Worm (Caenorhabditis elegans) whole organism, young adult: Measurements from ENCODE around the gene C34C12.6.

Source experiments
- F10E7.11 ChIP-seq: sonication (generic microtip); optimal IDR thresholded peaks from 2 replicates; lab custom pipeline; 2017; ENCODE audit warnings: mild to moderate bottlenecking, missing genetic modification characterization, moderate library complexity, missing compliant biosample characterization
- F23B12.7 ChIP-seq: sonication (generic microtip); optimal IDR thresholded peaks from 2 replicates; lab custom pipeline; 2017; ENCODE audit warnings: missing genetic modification characterization, mild to moderate bottlenecking, missing compliant biosample characterization, antibody characterized with exemption, moderate library complexity; ENCODE audit not compliant: insufficient read depth
- F37B4.10 ChIP-seq: fragments of 200-800 bp; sonication (Bioruptor generic); IDR thresholded peaks from 2 replicates; pipeline ENCODE4 v1.3.6; 2022; ENCODE audit warnings: missing genetic modification characterization, missing compliant biosample characterization
- F49E8.2 ChIP-seq: sonication (generic microtip); optimal IDR thresholded peaks from 3 replicates; lab custom pipeline; 2017; ENCODE audit warnings: missing genetic modification characterization, mild to moderate bottlenecking, missing compliant biosample characterization, antibody characterized with exemption, moderate library complexity; ENCODE audit not compliant: insufficient read depth
- F52B5.7 ChIP-seq: sonication (generic microtip); optimal IDR thresholded peaks from 2 replicates; lab custom pipeline; 2016; ENCODE audit warnings: mild to moderate bottlenecking, missing genetic modification characterization, missing compliant biosample characterization
- F57C9.4 ChIP-seq: sonication (generic microtip); optimal IDR thresholded peaks from 2 replicates; lab custom pipeline; 2017; ENCODE audit warnings: mild to moderate bottlenecking, missing genetic modification characterization, missing compliant biosample characterization
- K11D2.4 ChIP-seq: fragments of 200-800 bp; sonication (Bioruptor generic); IDR thresholded peaks from 2 replicates; pipeline ENCODE4 v1.3.6; 2022; ENCODE audit warnings: missing genetic modification reagents, missing genetic modification characterization, missing compliant biosample characterization
- Y53F4B.3 ChIP-seq: fragments of 200-800 bp; sonication (Bioruptor generic); IDR thresholded peaks from 2 replicates; pipeline ENCODE4 v1.3.6; 2022; ENCODE audit warnings: missing genetic modification reagents, missing genetic modification characterization, missing compliant biosample characterization
- Y53G8AR.9 ChIP-seq: fragments of 200-800 bp; sonication (Bioruptor generic); conservative IDR thresholded peaks from 2 replicates; pipeline ENCODE4 v1.3.6; 2022; ENCODE audit warnings: missing genetic modification reagents, missing genetic modification characterization, missing compliant biosample characterization
- ama-1 ChIP-seq, 3 experiments: fragments of 150-350 bp in 1 of 3; sonication (generic microtip) in 2 of 3; optimal IDR thresholded peaks; 2 replicates each; lab custom pipeline; 2014 to 2018; ENCODE audit warnings: missing biosample characterization in 2 of 3, missing genetic modification characterization in 2 of 3, missing genetic modification reagents in 2 of 3
- atf-7 ChIP-seq: sonication (generic microtip); optimal IDR thresholded peaks from 2 replicates; lab custom pipeline; 2017; ENCODE audit warnings: mild to moderate bottlenecking, missing genetic modification characterization, missing compliant biosample characterization
- attf-5 ChIP-seq: fragments of 200-800 bp; sonication (Bioruptor generic); optimal IDR thresholded peaks from 2 replicates; lab custom pipeline; 2018; ENCODE audit warnings: mild to moderate bottlenecking, missing genetic modification characterization, missing compliant biosample characterization
- bed-2 ChIP-seq: fragments of 200-800 bp; sonication (Bioruptor generic); IDR thresholded peaks from 2 replicates; pipeline ENCODE4 v1.3.6; 2022; ENCODE audit warnings: missing genetic modification reagents, missing genetic modification characterization, missing compliant biosample characterization
- cebp-1 ChIP-seq, 2 experiments: fragments of 200-800 bp in 1 of 2; sonication (Bioruptor generic) in 1 of 2; sonication (generic microtip) in 1 of 2; IDR thresholded peaks in 1 of 2; optimal IDR thresholded peaks in 1 of 2; 2 replicates each; pipeline versions ENCODE4 v1.3.6 to Lab custom; 2017 to 2022; ENCODE audit warnings: missing compliant biosample characterization in 2 of 2, missing genetic modification characterization in 2 of 2, mild to moderate bottlenecking in 1 of 2, missing genetic modification reagents in 1 of 2, moderate library complexity in 1 of 2
- ceh-100 ChIP-seq: fragments of 200-800 bp; sonication (Bioruptor generic); IDR thresholded peaks from 2 replicates; pipeline ENCODE4 v1.3.6; 2022; ENCODE audit warnings: missing genetic modification reagents, missing genetic modification characterization, missing compliant biosample characterization
- ceh-27 ChIP-seq: fragments of 200-800 bp; sonication (Bioruptor generic); optimal IDR thresholded peaks from 2 replicates; lab custom pipeline; 2018; ENCODE audit warnings: mild to moderate bottlenecking, missing genetic modification characterization, moderate library complexity, missing compliant biosample characterization
- dpff-1 ChIP-seq: sonication (generic microtip); optimal IDR thresholded peaks from 2 replicates; lab custom pipeline; 2017; ENCODE audit warnings: mild to moderate bottlenecking, missing genetic modification characterization, missing compliant biosample characterization
- dpl-1 ChIP-seq: fragments of 150-350 bp; optimal IDR thresholded peaks from 2 replicates; lab custom pipeline; 2014; ENCODE audit warnings: missing biosample characterization, missing genetic modification reagents, missing genetic modification characterization
- efl-1 ChIP-seq: fragments of 150-350 bp; optimal IDR thresholded peaks from 2 replicates; lab custom pipeline; 2014; ENCODE audit warnings: missing biosample characterization, missing genetic modification reagents, missing genetic modification characterization
- ekl-4 ChIP-seq: fragments of 200-800 bp; sonication (Bioruptor generic); IDR thresholded peaks from 2 replicates; pipeline ENCODE4 v1.3.6; 2022; ENCODE audit warnings: missing genetic modification reagents, missing genetic modification characterization, missing compliant biosample characterization
- ets-4 ChIP-seq: fragments of 200-800 bp; sonication (Bioruptor generic); optimal IDR thresholded peaks from 2 replicates; lab custom pipeline; 2018; ENCODE audit warnings: mild to moderate bottlenecking, missing genetic modification characterization, missing compliant biosample characterization
- him-1 ChIP-seq: sonication (generic microtip); optimal IDR thresholded peaks from 2 replicates; lab custom pipeline; 2016; ENCODE audit warnings: missing genotype, missing genetic modification reagents, missing genetic modification characterization, missing compliant biosample characterization
- hlh-12 ChIP-seq: sonication (generic microtip); optimal IDR thresholded peaks from 2 replicates; lab custom pipeline; 2016; ENCODE audit warnings: missing genetic modification characterization, missing compliant biosample characterization
- hrde-1 ChIP-seq: sonication (generic microtip); optimal IDR thresholded peaks from 2 replicates; lab custom pipeline; 2016; ENCODE audit warnings: missing genetic modification characterization, mild to moderate bottlenecking, missing compliant biosample characterization, moderate library complexity, missing genotype, missing genetic modification reagents, borderline replicate concordance
- hsf-1 ChIP-seq: fragments of 200-800 bp; sonication (Bioruptor generic); IDR thresholded peaks from 2 replicates; pipeline ENCODE4 v1.3.6; 2022; ENCODE audit warnings: missing genetic modification reagents, missing genetic modification characterization, missing compliant biosample characterization
- lag-1 ChIP-seq: fragments of 200-800 bp; sonication (Bioruptor generic); IDR thresholded peaks from 2 replicates; pipeline ENCODE4 v1.3.6; 2022; ENCODE audit warnings: missing genetic modification reagents, missing genetic modification characterization, missing compliant biosample characterization
- let-607 ChIP-seq, 2 experiments: fragments of 200-800 bp in 1 of 2; sonication (Bioruptor generic) in 1 of 2; sonication (generic microtip) in 1 of 2; optimal IDR thresholded peaks; 2 replicates each; lab custom pipeline; 2016 to 2018; ENCODE audit warnings: mild to moderate bottlenecking in 2 of 2, missing compliant biosample characterization in 2 of 2, missing genetic modification characterization in 2 of 2, moderate library complexity in 2 of 2, missing genotype in 1 of 2
- madf-10 ChIP-seq: sonication (generic microtip); optimal IDR thresholded peaks from 2 replicates; lab custom pipeline; 2016; ENCODE audit warnings: mild to moderate bottlenecking, missing genetic modification characterization, missing compliant biosample characterization
- madf-3 ChIP-seq: fragments of 200-800 bp; sonication (Bioruptor generic); IDR thresholded peaks from 2 replicates; pipeline ENCODE4 v1.3.6; 2022; ENCODE audit warnings: missing genetic modification reagents, missing genetic modification characterization, missing compliant biosample characterization
- madf-6 ChIP-seq: fragments of 200-800 bp; sonication (Bioruptor generic); IDR thresholded peaks from 2 replicates; pipeline ENCODE4 v1.3.6; 2022; ENCODE audit warnings: missing genetic modification reagents, missing genetic modification characterization, missing compliant biosample characterization
- mcd-1 ChIP-seq: fragments of 200-800 bp; sonication (Bioruptor generic); IDR thresholded peaks from 2 replicates; pipeline ENCODE4 v1.3.6; 2022; ENCODE audit warnings: missing genetic modification reagents, missing genetic modification characterization, missing compliant biosample characterization
- nfya-1 ChIP-seq: sonication (generic microtip); optimal IDR thresholded peaks from 2 replicates; lab custom pipeline; 2017; ENCODE audit warnings: antibody characterized with exemption, missing compliant biosample characterization, missing genetic modification characterization, borderline replicate concordance; ENCODE audit not compliant: insufficient read depth
- nfya-2 ChIP-seq: fragments of 200-800 bp; sonication (Bioruptor generic); IDR thresholded peaks from 2 replicates; pipeline ENCODE4 v1.3.6; 2022; ENCODE audit warnings: missing genetic modification reagents, missing genetic modification characterization, missing compliant biosample characterization
- nhr-120 ChIP-seq: fragments of 200-800 bp; sonication (Bioruptor generic); IDR thresholded peaks from 2 replicates; pipeline ENCODE4 v1.3.6; 2022; ENCODE audit warnings: missing genetic modification characterization, missing compliant biosample characterization
- nhr-90 ChIP-seq: sonication (generic microtip); optimal IDR thresholded peaks from 2 replicates; lab custom pipeline; 2016; ENCODE audit warnings: missing genotype, mild to moderate bottlenecking, missing genetic modification characterization, missing compliant biosample characterization
- pbrm-1 ChIP-seq: fragments of 200-800 bp; sonication (Bioruptor generic); IDR thresholded peaks from 2 replicates; pipeline ENCODE4 v1.3.6; 2022; ENCODE audit warnings: missing genetic modification reagents, missing genetic modification characterization, missing compliant biosample characterization
- pha-4 ChIP-seq: fragments of 150-350 bp; sonication (generic microtip); optimal IDR thresholded peaks from 2 replicates; lab custom pipeline; 2014; ENCODE audit warnings: missing biosample characterization, missing genetic modification reagents, missing genetic modification characterization
- rcor-1 ChIP-seq: fragments of 200-800 bp; sonication (Bioruptor generic); IDR thresholded peaks from 2 replicates; pipeline ENCODE4 v1.3.6; 2022; ENCODE audit warnings: missing genetic modification reagents, missing genetic modification characterization, missing compliant biosample characterization
- repo-1 ChIP-seq: sonication (generic microtip); optimal IDR thresholded peaks from 2 replicates; lab custom pipeline; 2017; ENCODE audit warnings: mild to moderate bottlenecking, missing genetic modification characterization, missing compliant biosample characterization
- snpc-3.4 ChIP-seq: sonication (generic microtip); optimal IDR thresholded peaks from 2 replicates; lab custom pipeline; 2017; ENCODE audit warnings: missing genetic modification characterization, mild to moderate bottlenecking, missing compliant biosample characterization, antibody characterized with exemption, moderate library complexity, missing genotype, missing genetic modification reagents
- tlf-1 ChIP-seq: fragments of 200-800 bp; sonication (Bioruptor generic); optimal IDR thresholded peaks from 2 replicates; lab custom pipeline; 2018; ENCODE audit warnings: mild to moderate bottlenecking, missing genetic modification characterization, missing compliant biosample characterization
- unc-62 ChIP-seq: fragments of 150-350 bp; optimal IDR thresholded peaks from 2 replicates; lab custom pipeline; 2014; ENCODE audit warnings: missing biosample characterization, missing genetic modification reagents, missing genetic modification characterization
- zfh-2 ChIP-seq: fragments of 200-800 bp; sonication (Bioruptor generic); conservative IDR thresholded peaks from 2 replicates; pipeline ENCODE4 v1.3.6; 2022; ENCODE audit warnings: missing genetic modification reagents, missing genetic modification characterization, missing compliant biosample characterization
- zim-3 ChIP-seq: sonication (generic microtip); optimal IDR thresholded peaks from 2 replicates; lab custom pipeline; 2017; ENCODE audit warnings: mild to moderate bottlenecking, missing genetic modification characterization, moderate library complexity, missing compliant biosample characterization
- ztf-22 ChIP-seq: fragments of 200-800 bp; sonication (Bioruptor generic); optimal IDR thresholded peaks from 2 replicates; lab custom pipeline; 2018; ENCODE audit warnings: mild to moderate bottlenecking, missing genetic modification characterization, moderate library complexity, missing compliant biosample characterization
- ztf-25 ChIP-seq: fragments of 200-800 bp; sonication (Bioruptor generic); IDR thresholded peaks from 2 replicates; pipeline ENCODE4 v1.3.6; 2022; ENCODE audit warnings: missing genetic modification reagents, missing genetic modification characterization, missing compliant biosample characterization
- ztf-28 ChIP-seq: fragments of 200-800 bp; sonication (Bioruptor generic); IDR thresholded peaks from 2 replicates; pipeline ENCODE4 v1.3.6; 2022; ENCODE audit warnings: missing genetic modification reagents, missing genetic modification characterization, missing compliant biosample characterization

C34C12.6 gene

DNA sequence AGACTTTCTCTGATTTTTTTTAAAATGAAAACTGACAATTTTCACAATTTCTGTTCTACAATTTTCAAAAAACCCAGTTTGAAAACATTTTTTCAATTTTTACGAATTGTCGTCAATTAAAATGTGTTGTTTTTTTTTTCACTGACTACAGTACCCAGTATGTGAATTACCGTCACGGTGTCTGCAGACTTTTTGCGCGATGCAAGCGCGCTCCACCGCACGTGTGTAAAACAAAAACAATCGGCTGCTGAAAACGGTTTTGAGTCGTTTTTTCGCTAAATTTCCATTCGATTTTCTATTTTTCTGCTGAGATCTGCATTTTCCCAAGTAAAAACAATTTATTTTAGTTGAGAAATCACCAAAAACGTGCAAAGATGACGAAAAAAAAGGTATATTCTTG, 26.2 kb upstream of the C34C12.6 start (continued):
- TF ChIP-seq attf-5 (GFP tag; lab: Kevin White, UChicago), result peak; percentile 97
- peak; percentile 82 for TF ChIP-seq atf-7 (tag; lab: Kevin White, UChicago)
- TF ChIP-seq nhr-120 (GFP tag; lab: Robert Waterston, UW), result 0 out of 2 replicates have a peak, but pooled peaks have one; percentile 19
- peak; percentile 81 for TF ChIP-seq cebp-1 (GFP tag; IDR thresholded peaks at IDR 0.05; lab: Robert Waterston, UW)
- peak; percentile 93 for TF ChIP-seq cebp-1 (tag; optimal IDR thresholded peaks at IDR 0.05; lab: Kevin White, UChicago)
- peak; percentile 97 for TF ChIP-seq pbrm-1 (GFP tag; lab: Robert Waterston, UW)
- peak; percentile 30 for TF ChIP-seq nhr-90 (tag; lab: Kevin White, UChicago)
- peak; percentile 83 for TF ChIP-seq F49E8.2 (tag; lab: Kevin White, UChicago)
- TF ChIP-seq F57C9.4 (tag; lab: Kevin White, UChicago), result peak; percentile 23
- 0 out of 2 replicates have a peak, but pooled peaks have one; percentile 52 for TF ChIP-seq bed-2 (GFP tag; lab: Robert Waterston, UW)
- peak; percentile 77 for TF ChIP-seq F10E7.11
- TF ChIP-seq lag-1 (GFP tag; lab: Robert Waterston, UW), result 0 out of 2 replicates have a peak, but pooled peaks have one; percentile 18
- TF ChIP-seq nfya-2 (GFP tag; lab: Robert Waterston, UW), result no peak
- TF ChIP-seq zfh-2 (GFP tag; lab: Robert Waterston, UW), result no peak
- TF ChIP-seq madf-6, result peak; percentile 87
- peak; percentile 96 for TF ChIP-seq ekl-4 (GFP tag; lab: Robert Waterston, UW)
- peak; percentile 90 for TF ChIP-seq him-1 (tag; lab: Kevin White, UChicago)
- TF ChIP-seq mcd-1 (GFP tag; lab: Robert Waterston, UW), result peak; percentile 100
- TF ChIP-seq pha-4, result peak; percentile 96
- peak; percentile 99 for TF ChIP-seq K11D2.4 (GFP tag; lab: Robert Waterston, UW)
- no peak for TF ChIP-seq ets-4
- TF ChIP-seq let-607 (tag; optimal IDR thresholded peaks at IDR 0.05; lab: Kevin White, UChicago), result peak; percentile 91 to 95
- peak; percentile 45 for TF ChIP-seq ama-1 (optimal IDR thresholded peaks at IDR 0.05; lab: Kevin White, UChicago)
- TF ChIP-seq ama-1 (GFP tag; optimal IDR thresholded peaks at IDR 0.05; lab: Kevin White, UChicago), result no peak
- peak; percentile 75 for TF ChIP-seq snpc-3.4 (tag; lab: Kevin White, UChicago)
- 0 out of 2 replicates have a peak, but pooled peaks have one; percentile 55 for TF ChIP-seq ztf-28
- peak; percentile 91 for TF ChIP-seq ceh-100
- peak; percentile 89 for TF ChIP-seq madf-10
- peak; percentile 10 for TF ChIP-seq zim-3 (tag; lab: Kevin White, UChicago)
- peak; percentile 92 for TF ChIP-seq repo-1
- no peak for TF ChIP-seq Y53F4B.3
- TF ChIP-seq rcor-1 (GFP tag; lab: Robert Waterston, UW), result peak; percentile 93
- TF ChIP-seq ztf-22 (GFP tag; lab: Kevin White, UChicago), result peak; percentile 60
- TF ChIP-seq hrde-1 (tag; lab: Kevin White, UChicago), result peak; percentile 4
- peak; percentile 95 for TF ChIP-seq madf-3
- TF ChIP-seq F52B5.7 (tag; lab: Kevin White, UChicago), result peak; percentile 38
- peak; percentile 96 for TF ChIP-seq Y53G8AR.9 (GFP tag; lab: Robert Waterston, UW)
- peak; percentile 92 for TF ChIP-seq F23B12.7 (tag; lab: Kevin White, UChicago)
- no peak for TF ChIP-seq nfya-1
- no peak for TF ChIP-seq dpff-1
- TF ChIP-seq dpl-1 (GFP tag; lab: Kevin White, UChicago), result peak; percentile 72
- peak; percentile 82 for TF ChIP-seq efl-1 (GFP tag; lab: Kevin White, UChicago)
- peak; percentile 80; the same call in 1 of the 2 replicates for TF ChIP-seq F37B4.10
- no peak for TF ChIP-seq hlh-12 (tag; lab: Kevin White, UChicago)
- peak; percentile 33 for TF ChIP-seq unc-62 (GFP tag; lab: Kevin White, UChicago)
- TF ChIP-seq tlf-1 (GFP tag; lab: Kevin White, UChicago), result peak; percentile 98
- peak; percentile 97 for TF ChIP-seq ceh-27 (GFP tag; lab: Kevin White, UChicago)
- no peak for TF ChIP-seq ztf-25 (GFP tag; lab: Robert Waterston, UW)
- TF ChIP-seq hsf-1 (GFP tag; lab: Robert Waterston, UW), result peak; percentile 73
